Worm (Caenorhabditis elegans) whole organism, early embryonic: ENCODE results near the gene unc-42.

Experiments
- B0310.2 ChIP-seq: sonication (generic microtip); optimal IDR thresholded peaks from 2 replicates; lab custom pipeline; 2016; ENCODE audit warnings: mild to moderate bottlenecking, missing genetic modification characterization, missing compliant biosample characterization
- F13C5.2 ChIP-seq: sonication (generic microtip); optimal IDR thresholded peaks from 2 replicates; lab custom pipeline; 2017; ENCODE audit warnings: mild to moderate bottlenecking, missing genetic modification characterization, inconsistent platforms, missing compliant biosample characterization
- aly-1 ChIP-seq: sonication (generic microtip); optimal IDR thresholded peaks from 2 replicates; lab custom pipeline; 2016; ENCODE audit warnings: missing genetic modification characterization, missing compliant biosample characterization
- ama-1 ChIP-seq: fragments of 150-350 bp; optimal IDR thresholded peaks from 2 replicates; lab custom pipeline; 2014
- ceh-13 ChIP-seq: fragments of 200-800 bp; sonication (Bioruptor generic); optimal IDR thresholded peaks from 2 replicates; lab custom pipeline; 2018; ENCODE audit warnings: mild to moderate bottlenecking, missing genetic modification characterization, missing compliant biosample characterization
- ceh-36 ChIP-seq: sonication (generic microtip); optimal IDR thresholded peaks from 2 replicates; lab custom pipeline; 2016; ENCODE audit warnings: missing genetic modification characterization, inconsistent platforms, missing compliant biosample characterization
- ets-7 ChIP-seq: sonication (generic microtip); optimal IDR thresholded peaks from 2 replicates; lab custom pipeline; 2016; ENCODE audit warnings: missing genotype, missing genetic modification characterization, missing compliant biosample characterization
- flt-1 ChIP-seq: fragments of 200-800 bp; sonication (Bioruptor generic); IDR thresholded peaks from 2 replicates; pipeline ENCODE4 v1.3.6; 2022; ENCODE audit warnings: missing genetic modification characterization, missing compliant biosample characterization
- hmbx-1 ChIP-seq: sonication (generic microtip); optimal IDR thresholded peaks from 2 replicates; lab custom pipeline; 2016; ENCODE audit warnings: mild to moderate bottlenecking, missing genetic modification characterization, missing compliant biosample characterization
- hmg-4 ChIP-seq: fragments of 200-800 bp; sonication (Bioruptor generic); optimal IDR thresholded peaks from 2 replicates; lab custom pipeline; 2018; ENCODE audit warnings: mild to moderate bottlenecking, missing genetic modification characterization, missing compliant biosample characterization
- hnd-1 ChIP-seq: sonication (generic microtip); optimal IDR thresholded peaks from 2 replicates; lab custom pipeline; 2016; ENCODE audit warnings: missing genetic modification characterization, missing compliant biosample characterization
- pes-1 ChIP-seq: fragments of 200-800 bp; sonication (Bioruptor generic); IDR thresholded peaks from 2 replicates; pipeline ENCODE4 v1.3.6; 2022; ENCODE audit warnings: missing genetic modification reagents, missing genetic modification characterization, missing compliant biosample characterization
- scrt-1 ChIP-seq: fragments of 200-800 bp; sonication (Bioruptor generic); IDR thresholded peaks from 2 replicates; pipeline ENCODE4 v1.3.6; 2022; ENCODE audit warnings: missing genetic modification characterization, missing compliant biosample characterization
- sea-1 ChIP-seq: fragments of 200-800 bp; sonication (Bioruptor generic); conservative IDR thresholded peaks from 2 replicates; pipeline ENCODE4 v1.3.6; 2022; ENCODE audit warnings: missing genetic modification characterization, missing compliant biosample characterization
- tbx-11 ChIP-seq: fragments of 200-800 bp; sonication (Bioruptor generic); IDR thresholded peaks from 2 replicates; pipeline ENCODE4 v1.3.6; 2022; ENCODE audit warnings: missing genetic modification characterization, missing compliant biosample characterization
- tbx-37 ChIP-seq: fragments of 200-800 bp; sonication (Bioruptor generic); conservative IDR thresholded peaks from 2 replicates; pipeline ENCODE4 v1.3.6; 2022; ENCODE audit warnings: missing genetic modification reagents, missing genetic modification characterization, missing compliant biosample characterization
- tra-4 ChIP-seq: sonication (generic microtip); optimal IDR thresholded peaks from 2 replicates; lab custom pipeline; 2017; ENCODE audit warnings: missing genetic modification characterization, missing compliant biosample characterization

unc-42 gene

DNA sequence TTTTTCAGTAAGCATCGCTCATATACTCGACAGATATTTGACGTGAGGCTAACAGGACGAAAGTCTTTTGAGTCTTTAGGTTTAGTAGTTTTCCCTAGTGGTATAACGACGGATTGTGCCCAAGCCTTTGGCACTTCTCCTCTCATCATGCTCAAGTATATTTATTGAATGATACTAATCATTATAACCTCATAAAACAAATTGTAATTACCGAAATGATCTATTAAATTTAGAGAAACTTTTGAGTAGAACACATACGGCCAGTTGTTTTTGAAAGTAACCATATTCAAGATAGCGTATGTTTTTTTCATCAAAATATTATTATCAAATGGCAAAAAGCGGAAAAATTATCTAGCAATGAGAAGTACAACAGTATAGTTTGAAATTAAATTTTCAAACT is 2.1 kb upstream of the unc-42 start:
- TF ChIP-seq tbx-37 (GFP tag; lab: Robert Waterston, UW) (no peak), ets-7 (tag; lab: Kevin White, UChicago) (no peak), hmbx-1 (tag; lab: Kevin White, UChicago) (no peak), sea-1 (GFP tag; lab: Robert Waterston, UW) (no peak), ama-1 (lab: Kevin White, UChicago) (no peak), B0310.2 (no peak), hnd-1 (no peak), ceh-36 (tag; lab: Kevin White, UChicago) (no peak), tbx-11 (GFP tag; lab: Robert Waterston, UW) (no peak), hmg-4 (no peak), scrt-1 (GFP tag; lab: Robert Waterston, UW) (no peak), tra-4 (tag; lab: Kevin White, UChicago) (no peak), ceh-13 (GFP tag; lab: Kevin White, UChicago) (no peak)

ce11 chrV:9767941-9768340 is 1.2 kb downstream of the unc-42 start:
- TF ChIP-seq B0310.2 (no peak), hmbx-1 (tag; lab: Kevin White, UChicago) (no peak), ets-7 (tag; lab: Kevin White, UChicago) (no peak), hmg-4 (no peak), tbx-37 (GFP tag; lab: Robert Waterston, UW) (no peak), flt-1 (no peak), pes-1 (GFP tag; lab: Robert Waterston, UW) (no peak)

- TF ChIP-seq hmg-4 (no peak), hnd-1 (no peak)
Measured at ce11 chrV:9765622-9766021, 3.6 kb downstream of the unc-42 start.

- no peak for TF ChIP-seq tra-4 (tag; lab: Kevin White, UChicago)
- no peak for TF ChIP-seq flt-1
- TF ChIP-seq hmg-4: no peak
- TF ChIP-seq ceh-36 (tag; lab: Kevin White, UChicago): no peak
- TF ChIP-seq ama-1 (lab: Kevin White, UChicago): no peak
- no peak for TF ChIP-seq aly-1 (tag; lab: Kevin White, UChicago)
- no peak for TF ChIP-seq hmbx-1 (tag; lab: Kevin White, UChicago)
- TF ChIP-seq tbx-11 (GFP tag; lab: Robert Waterston, UW): no peak
- no peak for TF ChIP-seq B0310.2
- TF ChIP-seq hnd-1: no peak
Measured at ce11 chrV:9764552-9764951, 4.6 kb downstream of the unc-42 start.

DNA sequence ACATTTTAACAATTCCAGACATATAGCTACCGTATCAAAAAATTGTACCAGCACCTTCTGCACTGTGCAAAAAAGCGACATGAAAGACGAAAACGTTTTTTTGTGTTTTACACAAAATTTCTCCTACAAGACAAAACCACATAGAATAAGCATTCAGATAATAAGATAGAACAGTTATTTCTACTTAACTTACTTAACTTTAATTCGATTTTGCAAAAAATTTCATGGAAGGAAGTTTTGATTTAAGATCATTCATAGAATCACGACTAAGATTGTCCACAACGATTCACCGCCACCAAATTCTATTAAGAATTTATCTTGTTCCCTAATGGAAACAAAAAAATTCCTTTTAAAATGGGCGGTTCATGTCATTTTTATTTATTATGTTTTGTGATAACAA is 5.4 kb downstream of the unc-42 start:
- TF ChIP-seq ceh-36 (tag; lab: Kevin White, UChicago) (no peak), hnd-1 (no peak), hmbx-1 (tag; lab: Kevin White, UChicago) (no peak), hmg-4 (no peak), tbx-11 (GFP tag; lab: Robert Waterston, UW) (no peak), flt-1 (no peak), ceh-13 (GFP tag; lab: Kevin White, UChicago) (no peak), tra-4 (tag; lab: Kevin White, UChicago) (no peak), pes-1 (GFP tag; lab: Robert Waterston, UW) (no peak), scrt-1 (GFP tag; lab: Robert Waterston, UW) (no peak), B0310.2 (no peak), ets-7 (tag; lab: Kevin White, UChicago) (no peak), sea-1 (GFP tag; lab: Robert Waterston, UW) (no peak), ama-1 (lab: Kevin White, UChicago) (no peak), tbx-37 (GFP tag; lab: Robert Waterston, UW) (no peak), aly-1 (tag; lab: Kevin White, UChicago) (no peak), F13C5.2 (tag; lab: Kevin White, UChicago) (no peak)

DNA sequence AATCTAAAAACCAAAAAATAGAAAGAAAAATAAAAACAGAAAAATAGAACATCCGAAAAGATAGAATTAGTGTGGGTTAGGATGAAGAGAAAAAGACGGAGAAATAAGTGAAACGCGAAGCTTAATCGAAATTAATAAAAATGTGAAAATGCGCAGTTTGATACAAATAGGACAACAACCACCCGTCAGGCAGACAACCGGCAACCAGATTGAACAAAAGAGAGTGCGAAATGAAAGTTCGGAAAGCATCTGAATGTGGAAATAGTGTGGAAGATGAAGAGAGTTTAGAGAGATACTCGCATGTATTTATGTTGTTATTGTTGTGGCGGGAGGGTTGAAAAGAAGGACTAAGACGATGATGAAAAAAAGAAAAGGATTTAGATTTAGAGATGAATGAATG is 10.8 kb downstream of the unc-42 start:
- TF ChIP-seq tbx-11 (GFP tag; lab: Robert Waterston, UW): no peak
- no peak for TF ChIP-seq tra-4 (tag; lab: Kevin White, UChicago)
- no peak for TF ChIP-seq B0310.2

DNA sequence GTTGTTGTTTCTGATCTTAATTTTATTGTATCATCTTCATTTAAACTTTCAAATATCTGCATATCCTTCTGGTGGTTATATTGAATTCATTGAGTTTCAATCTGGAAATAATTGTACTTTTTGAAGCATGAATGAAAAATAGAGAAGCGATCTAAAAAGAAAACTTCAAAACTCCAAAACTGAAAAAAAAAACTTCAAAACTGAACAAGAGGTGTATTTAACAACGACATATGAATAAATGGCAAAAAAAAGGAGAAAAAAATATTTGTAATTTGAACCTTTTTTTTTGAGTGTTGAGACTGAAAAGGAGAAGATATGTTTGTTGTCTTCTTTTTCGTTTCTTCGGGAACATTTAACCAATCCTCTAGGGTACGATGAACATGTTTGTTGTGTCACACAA is 11.3 kb downstream of the unc-42 start, which contains the start of gene F58E6.11:
Gene F58E6.11, minus strand, starts transcription at position 101 of the 400 bp plus-strand sequence.
- TF ChIP-seq F13C5.2 (tag; lab: Kevin White, UChicago): no peak
- TF ChIP-seq flt-1: no peak
- no peak for TF ChIP-seq aly-1 (tag; lab: Kevin White, UChicago)
- no peak for TF ChIP-seq tbx-11 (GFP tag; lab: Robert Waterston, UW)
- TF ChIP-seq ama-1 (lab: Kevin White, UChicago): no peak
- no peak for TF ChIP-seq B0310.2

DNA sequence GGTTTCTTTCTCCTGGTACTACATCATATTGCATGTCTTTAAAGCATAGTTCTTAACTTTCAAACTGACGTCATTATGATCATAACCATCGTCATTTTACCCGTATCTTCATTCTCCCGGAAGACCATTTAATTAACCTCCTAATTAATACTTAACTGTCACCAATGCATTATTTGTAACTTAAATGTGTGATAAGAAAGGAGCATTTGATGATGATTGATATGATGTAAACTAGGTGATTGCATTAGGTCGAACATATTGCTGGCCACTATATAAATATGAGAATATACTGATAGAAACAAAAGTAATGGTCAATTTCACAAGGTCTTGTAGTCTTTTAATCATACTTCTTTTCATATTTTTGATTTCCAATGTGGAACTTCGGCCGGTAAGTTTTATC is 12.9 kb downstream of the unc-42 start, which contains the start of gene hrg-3:
Gene hrg-3, plus strand, starts transcription at position 227 of the 400 bp plus-strand sequence.
- no peak for TF ChIP-seq aly-1 (tag; lab: Kevin White, UChicago)
- TF ChIP-seq hmg-4: no peak
- no peak for TF ChIP-seq B0310.2
- no peak for TF ChIP-seq F13C5.2 (tag; lab: Kevin White, UChicago)
- no peak for TF ChIP-seq scrt-1 (GFP tag; lab: Robert Waterston, UW)
- no peak for TF ChIP-seq ceh-36 (tag; lab: Kevin White, UChicago)
- no peak for TF ChIP-seq hnd-1

- TF ChIP-seq hmbx-1 (tag; lab: Kevin White, UChicago) (no peak), F13C5.2 (tag; lab: Kevin White, UChicago) (no peak), sea-1 (GFP tag; lab: Robert Waterston, UW) (no peak)
Measured at ce11 chrV:9755725-9756124, 13.5 kb downstream of the unc-42 start, which contains the start of gene F58E6.8. Gene F58E6.8 (minus strand): TSS chrV:9755825.
